Fruit fly (Drosophila melanogaster) whole organism, adult: ENCODE results near the gene hng3.

Experiments
- CG11617 ChIP-seq: fragments of 200-800 bp; sonication (Bioruptor generic); optimal IDR thresholded peaks from 2 replicates; lab custom pipeline; 2017; ENCODE audit warnings: mild to moderate bottlenecking, missing biosample characterization, missing genetic modification reagents, missing genetic modification characterization
- CG14711 ChIP-seq: fragments of 200-800 bp; sonication (Bioruptor generic); optimal IDR thresholded peaks from 2 replicates; lab custom pipeline; 2018; ENCODE audit warnings: missing biosample characterization, mild to moderate bottlenecking, missing genetic modification characterization, moderate library complexity
- CG33017 ChIP-seq: fragments of 200-800 bp; sonication (Bioruptor generic); optimal IDR thresholded peaks from 2 replicates; lab custom pipeline; 2018; ENCODE audit warnings: missing biosample characterization, mild to moderate bottlenecking, missing genetic modification characterization, moderate library complexity
- Clk ChIP-seq: fragments of 200-800 bp; sonication (Bioruptor generic); optimal IDR thresholded peaks from 2 replicates; lab custom pipeline; 2017; ENCODE audit warnings: missing biosample characterization, missing genetic modification characterization
- Mnt ChIP-seq: fragments of 200-800 bp; sonication (Bioruptor generic); optimal IDR thresholded peaks from 2 replicates; lab custom pipeline; 2016; ENCODE audit warnings: missing biosample characterization, mild to moderate bottlenecking, missing genetic modification characterization
- kay ChIP-seq: fragments of 200-800 bp; sonication (Bioruptor generic); peaks from one replicate; lab custom pipeline; 2016; ENCODE audit warnings: missing biosample characterization, missing genetic modification characterization, borderline replicate concordance
- tj ChIP-seq: fragments of 200-800 bp; sonication (Bioruptor generic); optimal IDR thresholded peaks from 3 replicates; lab custom pipeline; 2017; ENCODE audit warnings: missing biosample characterization, mild to moderate bottlenecking, missing genetic modification characterization, moderate library complexity

dm6 chr3L:733174-733829 is 22.0 kb downstream of the hng3 start:
- TF ChIP-seq CG11617 (no peak), Clk (no peak), Mnt (no peak), CG14711 (no peak), kay (GFP tag; lab: Kevin White, UChicago) (no peak), tj (GFP tag; lab: Kevin White, UChicago) (no peak), CG33017 (tag; lab: Kevin White, UChicago) (no peak)
